Fruit fly (Drosophila melanogaster) whole organism, prepupa: ENCODE measurements around the gene CG15025.

Source experiments
- CG10631 ChIP-seq: fragments of 200-800 bp; sonication (Bioruptor generic); optimal IDR thresholded peaks from 2 replicates; lab custom pipeline; 2016; ENCODE audit warnings: missing biosample characterization, missing genetic modification characterization
- CG3032 ChIP-seq: fragments of 200-800 bp; optimal IDR thresholded peaks from 2 replicates; lab custom pipeline; 2019; ENCODE audit warnings: missing biosample characterization, mild to moderate bottlenecking, missing genetic modification characterization, moderate library complexity
- CG7368 ChIP-seq: fragments of 200-800 bp; sonication (Bioruptor generic); optimal IDR thresholded peaks from 3 replicates; lab custom pipeline; 2016; ENCODE audit warnings: missing biosample characterization, missing genetic modification characterization
- fd85E ChIP-seq: fragments of 200-800 bp; sonication (Bioruptor generic); optimal IDR thresholded peaks from 3 replicates; lab custom pipeline; 2016; ENCODE audit warnings: missing biosample characterization, missing genetic modification characterization
- net ChIP-seq: fragments of 200-800 bp; sonication (Bioruptor generic); optimal IDR thresholded peaks from 3 replicates; lab custom pipeline; 2016; ENCODE audit warnings: missing biosample characterization, missing genetic modification characterization
- ss ChIP-seq, 2 experiments: fragments of 200-800 bp; sonication (Bioruptor generic); optimal IDR thresholded peaks; 2 replicates in 1 of 2; 3 replicates in 1 of 2; lab custom pipeline; 2017 to 2018; ENCODE audit warnings: mild to moderate bottlenecking in 2 of 2, missing biosample characterization in 2 of 2, missing genetic modification characterization in 2 of 2, moderate library complexity in 1 of 2

dm6 chr3R:19500588-19500987 lies 9.7 kb upstream of the CG15025 start:
- TF ChIP-seq CG7368 (GFP tag; lab: Kevin White, UChicago) (no peak), ss (GFP tag; optimal IDR thresholded peaks at IDR 0.05; lab: Kevin White, UChicago) (no peak), CG10631 (GFP tag; lab: Kevin White, UChicago) (no peak), net (GFP tag; lab: Kevin White, UChicago) (no peak), CG3032 (tag; lab: Kevin White, UChicago) (no peak), fd85E (no peak)
